Fruit fly (Drosophila melanogaster) whole organism, embryonic: ENCODE measurements around the gene Cpr30F.
A peak's percentile ranks its signal among the peaks of the same experiment; 100 is the strongest.

Experiments
- Ada2b ChIP-seq: fragments of 200-800 bp; sonication (Bioruptor generic); IDR thresholded peaks from 2 replicates; pipeline ENCODE4 v1.3.6; 2022; ENCODE audit warnings: missing biosample characterization, missing genetic modification characterization
- Atf6 ChIP-seq: fragments of 200-800 bp; sonication (Bioruptor generic); IDR thresholded peaks from 2 replicates; pipeline ENCODE4 v1.3.6; 2022; ENCODE audit warnings: missing biosample characterization, missing genetic modification characterization
- Bgb ChIP-seq: fragments of 200-800 bp; sonication (Bioruptor generic); IDR thresholded peaks from 2 replicates; pipeline ENCODE4 v1.3.6; 2022; ENCODE audit warnings: missing biosample characterization, missing genetic modification characterization; ENCODE audit not compliant: partially characterized antibody
- CG10431 ChIP-seq: fragments of 200-800 bp; sonication (Bioruptor generic); optimal IDR thresholded peaks from 3 replicates; lab custom pipeline; 2018; ENCODE audit warnings: missing biosample characterization, mild to moderate bottlenecking, missing genetic modification characterization
- CG11723 ChIP-seq: fragments of 200-800 bp; sonication (Bioruptor generic); optimal IDR thresholded peaks from 2 replicates; lab custom pipeline; 2017; ENCODE audit warnings: missing biosample characterization, mild to moderate bottlenecking, missing genetic modification characterization
- CG12659 ChIP-seq: fragments of 200-800 bp; sonication (Bioruptor generic); optimal IDR thresholded peaks from 3 replicates; lab custom pipeline; 2017; ENCODE audit warnings: mild to moderate bottlenecking, missing biosample characterization, missing genetic modification reagents, missing genetic modification characterization
- CG12942 ChIP-seq: fragments of 200-800 bp; sonication (Bioruptor generic); optimal IDR thresholded peaks from 3 replicates; lab custom pipeline; 2016; ENCODE audit warnings: missing biosample characterization, missing genetic modification characterization
- CG15696 ChIP-seq: fragments of 200-800 bp; sonication (Bioruptor generic); optimal IDR thresholded peaks from 2 replicates; lab custom pipeline; 2019; ENCODE audit warnings: missing biosample characterization, mild to moderate bottlenecking, missing genetic modification characterization, moderate library complexity
- CG16813 ChIP-seq: fragments of 200-800 bp; sonication (Bioruptor generic); IDR thresholded peaks from 3 replicates; pipeline ENCODE4 v1.3.6; 2022; ENCODE audit warnings: missing biosample characterization, missing genetic modification characterization; ENCODE audit not compliant: partially characterized antibody
- CG30020 ChIP-seq: fragments of 200-800 bp; optimal IDR thresholded peaks from 2 replicates; lab custom pipeline; 2019; ENCODE audit warnings: missing biosample characterization, mild to moderate bottlenecking, missing genetic modification characterization, moderate library complexity
- CG34376 ChIP-seq: fragments of 200-800 bp; sonication (Bioruptor generic); optimal IDR thresholded peaks from 2 replicates; lab custom pipeline; 2018; ENCODE audit warnings: missing biosample characterization, mild to moderate bottlenecking, missing genetic modification characterization
- CG6272 ChIP-seq: fragments of 200-800 bp; sonication (Bioruptor generic); IDR thresholded peaks from 2 replicates; pipeline ENCODE4 v1.3.6; 2022; ENCODE audit warnings: missing biosample characterization, missing genetic modification characterization
- CG6689 ChIP-seq: fragments of 200-800 bp; sonication (Bioruptor generic); IDR thresholded peaks from 2 replicates; pipeline ENCODE4 v1.3.6; 2022; ENCODE audit warnings: missing biosample characterization, missing genetic modification characterization
- CrebB ChIP-seq: fragments of 200-800 bp; sonication (Bioruptor generic); optimal IDR thresholded peaks from 3 replicates; lab custom pipeline; 2018; ENCODE audit warnings: missing biosample characterization, mild to moderate bottlenecking, missing genetic modification characterization
- Dbx ChIP-seq: fragments of 200-800 bp; sonication (Bioruptor generic); IDR thresholded peaks from 3 replicates; pipeline ENCODE4 v1.3.6; 2022; ENCODE audit warnings: missing biosample characterization, missing genetic modification characterization
- Fer1 ChIP-seq: fragments of 200-800 bp; sonication (Bioruptor generic); optimal IDR thresholded peaks from 2 replicates; lab custom pipeline; 2017; ENCODE audit warnings: missing biosample characterization, mild to moderate bottlenecking, missing genetic modification characterization
- HHEX ChIP-seq: fragments of 200-800 bp; sonication (Bioruptor generic); optimal IDR thresholded peaks from 3 replicates; lab custom pipeline; 2017; ENCODE audit warnings: missing biosample characterization, mild to moderate bottlenecking, missing genetic modification characterization, missing genetic modification reagents
- HLH4C ChIP-seq: fragments of 200-800 bp; sonication (Bioruptor generic); IDR thresholded peaks from 3 replicates; pipeline ENCODE4 v1.3.6; 2022; ENCODE audit warnings: missing biosample characterization, missing genetic modification characterization; ENCODE audit not compliant: partially characterized antibody
- Hmx ChIP-seq: fragments of 200-800 bp; sonication (Bioruptor generic); optimal IDR thresholded peaks from 2 replicates; lab custom pipeline; 2016; ENCODE audit warnings: missing biosample characterization, missing genetic modification characterization
- Kr ChIP-seq: fragments of 200-800 bp; sonication (Bioruptor generic); optimal IDR thresholded peaks from 2 replicates; lab custom pipeline; 2017; ENCODE audit warnings: missing biosample characterization, mild to moderate bottlenecking, missing genetic modification characterization
- Meics ChIP-seq: fragments of 200-800 bp; sonication (Bioruptor generic); optimal IDR thresholded peaks from 2 replicates; lab custom pipeline; 2017; ENCODE audit warnings: missing biosample characterization, mild to moderate bottlenecking, missing genetic modification characterization
- Sry-δ ChIP-seq: fragments of 200-800 bp; sonication (Bioruptor generic); optimal IDR thresholded peaks from 2 replicates; lab custom pipeline; 2016; ENCODE audit warnings: missing biosample characterization, missing genetic modification characterization
- Trl ChIP-seq, 3 experiments: fragments of >200 bp in 2 of 3; fragments of 200-800 bp in 1 of 3; sonication (Bioruptor generic) in 1 of 3; optimal IDR thresholded peaks; 2 replicates in 1 of 3; 3 replicates in 2 of 3; lab custom pipeline; 2016 to 2017; ENCODE audit warnings: missing biosample characterization in 1 of 3, missing genetic modification characterization in 1 of 3
- Vsx1 ChIP-seq: fragments of 200-800 bp; sonication (Bioruptor generic); optimal IDR thresholded peaks from 2 replicates; lab custom pipeline; 2017; ENCODE audit warnings: missing biosample characterization, mild to moderate bottlenecking, missing genetic modification characterization, missing genetic modification reagents
- ato ChIP-seq: fragments of 200-800 bp; sonication (Bioruptor generic); IDR thresholded peaks from 2 replicates; pipeline ENCODE4 v1.3.6; 2022; ENCODE audit warnings: missing biosample characterization, missing genetic modification characterization; ENCODE audit not compliant: partially characterized antibody
- bcd ChIP-seq: fragments of 200-800 bp; sonication (Bioruptor generic); optimal IDR thresholded peaks from 2 replicates; lab custom pipeline; 2017; ENCODE audit warnings: missing biosample characterization, mild to moderate bottlenecking, missing genetic modification characterization
- chinmo ChIP-seq: fragments of 200-800 bp; sonication (Bioruptor generic); IDR thresholded peaks from 4 replicates; pipeline ENCODE4 v1.3.6; 2022; ENCODE audit warnings: missing biosample characterization, missing genetic modification characterization; ENCODE audit not compliant: partially characterized antibody
- croc ChIP-seq: fragments of 200-800 bp; sonication (Bioruptor generic); conservative IDR thresholded peaks from 3 replicates; pipeline ENCODE4 v1.3.6; 2022; ENCODE audit warnings: missing biosample characterization, missing genetic modification characterization
- disco-r ChIP-seq: fragments of 200-800 bp; sonication (Bioruptor generic); optimal IDR thresholded peaks from 2 replicates; lab custom pipeline; 2016; ENCODE audit warnings: missing biosample characterization, missing genetic modification characterization
- dm ChIP-seq: fragments of 200-800 bp; sonication (Bioruptor generic); optimal IDR thresholded peaks from 3 replicates; lab custom pipeline; 2016; ENCODE audit warnings: missing biosample characterization, missing genetic modification characterization
- dmrt99B ChIP-seq: fragments of 200-800 bp; sonication (Bioruptor generic); optimal IDR thresholded peaks from 2 replicates; lab custom pipeline; 2018; ENCODE audit warnings: missing biosample characterization, mild to moderate bottlenecking, missing genetic modification characterization, moderate library complexity
- dpn ChIP-seq, 2 experiments: fragments of 200-800 bp; sonication (Bioruptor generic); optimal IDR thresholded peaks; 3 replicates each; lab custom pipeline; 2016; ENCODE audit warnings: missing biosample characterization in 2 of 2, missing genetic modification characterization in 2 of 2
- gcm ChIP-seq: fragments of 200-800 bp; sonication (Bioruptor generic); optimal IDR thresholded peaks from 2 replicates; lab custom pipeline; 2019; ENCODE audit warnings: missing biosample characterization, mild to moderate bottlenecking, missing genetic modification characterization, moderate library complexity
- grau ChIP-seq: fragments of 200-800 bp; optimal IDR thresholded peaks from 3 replicates; lab custom pipeline; 2019; ENCODE audit warnings: missing biosample characterization, mild to moderate bottlenecking, missing genetic modification characterization, moderate library complexity
- her ChIP-seq: fragments of 200-800 bp; sonication (Bioruptor generic); optimal IDR thresholded peaks from 2 replicates; lab custom pipeline; 2016; ENCODE audit warnings: missing biosample characterization, missing genetic modification characterization
- kni ChIP-seq: fragments of 200-800 bp; sonication (Bioruptor generic); optimal IDR thresholded peaks from 3 replicates; lab custom pipeline; 2017; ENCODE audit warnings: mild to moderate bottlenecking, missing biosample characterization, missing genetic modification reagents, missing genetic modification characterization
- lola ChIP-seq, 3 experiments: fragments of >200 bp in 2 of 3; fragments of 200-800 bp in 1 of 3; sonication (Bioruptor generic) in 1 of 3; optimal IDR thresholded peaks; 2 replicates each; lab custom pipeline; 2017 to 2019; ENCODE audit warnings: missing biosample characterization in 3 of 3, missing genetic modification characterization in 3 of 3, mild to moderate bottlenecking in 1 of 3, moderate library complexity in 1 of 3
- lov ChIP-seq, 2 experiments: fragments of 200-800 bp in 1 of 2; fragments of >200 bp in 1 of 2; sonication (Bioruptor generic) in 1 of 2; IDR thresholded peaks in 1 of 2; optimal IDR thresholded peaks in 1 of 2; 2 replicates in 1 of 2; 3 replicates in 1 of 2; pipeline versions ENCODE4 v1.3.6 to Lab custom; 2017 to 2022; ENCODE audit warnings: missing biosample characterization in 1 of 2, missing genetic modification characterization in 1 of 2
- pros ChIP-seq: fragments of 200-800 bp; sonication (Bioruptor generic); optimal IDR thresholded peaks from 3 replicates; lab custom pipeline; 2019; ENCODE audit warnings: missing biosample characterization, mild to moderate bottlenecking, missing genetic modification characterization, moderate library complexity
- row ChIP-seq: fragments of 200-800 bp; sonication (Bioruptor generic); IDR thresholded peaks from 3 replicates; pipeline ENCODE4 v1.3.6; 2022; ENCODE audit warnings: missing biosample characterization, missing genetic modification characterization
- sens ChIP-seq: fragments of 200-800 bp; sonication (Bioruptor generic); peaks from one replicate; lab custom pipeline; 2016; ENCODE audit warnings: missing biosample characterization, missing genetic modification characterization
- stwl ChIP-seq: fragments of 200-800 bp; sonication (Bioruptor generic); optimal IDR thresholded peaks from 3 replicates; lab custom pipeline; 2018; ENCODE audit warnings: missing biosample characterization, mild to moderate bottlenecking, missing genetic modification characterization, moderate library complexity
- tio ChIP-seq: fragments of 200-800 bp; sonication (Bioruptor generic); optimal IDR thresholded peaks from 2 replicates; lab custom pipeline; 2017; ENCODE audit warnings: missing biosample characterization, missing genetic modification characterization, inconsistent platforms
- toy ChIP-seq: fragments of 200-800 bp; sonication (Bioruptor generic); IDR thresholded peaks from 2 replicates; pipeline ENCODE4 v1.3.6; 2022; ENCODE audit warnings: missing biosample characterization, missing genetic modification characterization
- tup ChIP-seq: fragments of 200-800 bp; sonication (Bioruptor generic); optimal IDR thresholded peaks from 2 replicates; lab custom pipeline; 2016; ENCODE audit warnings: missing biosample characterization, mild to moderate bottlenecking, missing genetic modification characterization, moderate library complexity
- vnd ChIP-seq: fragments of 200-800 bp; sonication (Bioruptor generic); IDR thresholded peaks from 3 replicates; pipeline ENCODE4 v1.3.6; 2022; ENCODE audit warnings: missing biosample characterization, missing genetic modification characterization; ENCODE audit not compliant: partially characterized antibody
- zen2 ChIP-seq: fragments of 200-800 bp; sonication (Bioruptor generic); IDR thresholded peaks from 3 replicates; pipeline ENCODE4 v1.3.6; 2022; ENCODE audit warnings: missing biosample characterization, missing genetic modification characterization; ENCODE audit not compliant: partially characterized antibody
- zfh1 ChIP-seq: fragments of 200-800 bp; sonication (Bioruptor generic); IDR thresholded peaks from 3 replicates; pipeline ENCODE4 v1.3.6; 2022; ENCODE audit warnings: missing biosample characterization, missing genetic modification characterization

Gene Cpr30F

dm6 chr2L:9894871-9895364 lies 38.0 kb downstream of the Cpr30F start, which contains the start of gene Bka (continued):
- TF ChIP-seq HHEX (GFP tag; lab: Kevin White, UChicago) (peak; percentile 64), grau (tag; lab: Kevin White, UChicago) (peak; percentile 73), gcm (GFP tag; lab: Kevin White, UChicago) (peak; percentile 69), CG12659 (GFP tag; lab: Kevin White, UChicago) (peak; percentile 89), dpn (GFP tag; optimal IDR thresholded peaks at IDR 0.05; lab: Kevin White, UChicago) (peak in 1 of 2 experiments; percentile 23), Sry-δ (GFP tag; lab: Kevin White, UChicago) (peak; percentile 79), Kr (GFP tag; lab: Kevin White, UChicago) (no peak), zfh1 (GFP tag; lab: Robert Waterston, UW) (no peak), CG30020 (peak; percentile 83), kni (GFP tag; lab: Kevin White, UChicago) (peak; percentile 51), CG10431 (peak; percentile 65), toy (GFP tag; lab: Robert Waterston, UW) (no peak), CG12942 (GFP tag; lab: Kevin White, UChicago) (no peak), Meics (peak; percentile 69), Vsx1 (GFP tag; lab: Kevin White, UChicago) (peak; percentile 72), Dbx (GFP tag; lab: Robert Waterston, UW) (peak; percentile 53; the same call in 2 of the 3 replicates), CrebB (peak; percentile 79), chinmo (GFP tag; lab: Robert Waterston, UW) (peak; percentile 96; the same call in 3 of the 4 replicates), lola (GFP tag; optimal IDR thresholded peaks at IDR 0.05; lab: Kevin White, UChicago) (peak in 1 of 3 experiments; percentile 45), ato (GFP tag; lab: Robert Waterston, UW) (peak; percentile 91), Bgb (GFP tag; lab: Robert Waterston, UW) (peak; percentile 96), disco-r (GFP tag; lab: Kevin White, UChicago) (no peak), Hmx (GFP tag; lab: Kevin White, UChicago) (no peak), Ada2b (GFP tag; lab: Robert Waterston, UW) (0 out of 2 replicates have a peak, but pooled peaks have one; percentile 10), vnd (GFP tag; lab: Robert Waterston, UW) (peak; percentile 98), zen2 (peak; percentile 92), lov (optimal IDR thresholded peaks at IDR 0.05; lab: Kevin White, UChicago) (no peak), lov (GFP tag; IDR thresholded peaks at IDR 0.05; lab: Robert Waterston, UW) (no peak), CG34376 (GFP tag; lab: Kevin White, UChicago) (peak; percentile 85), croc (GFP tag; lab: Robert Waterston, UW) (no peak), tio (GFP tag; lab: Kevin White, UChicago) (no peak), Atf6 (GFP tag; lab: Robert Waterston, UW) (peak; percentile 33; the same call in 1 of the 2 replicates), CG6272 (GFP tag; lab: Robert Waterston, UW) (no peak; the same call in 1 of the 2 replicates), tup (peak; percentile 13), HLH4C (peak; percentile 95), CG15696 (tag; lab: Kevin White, UChicago) (peak; percentile 25), CG11723 (GFP tag; lab: Kevin White, UChicago) (no peak), CG6689 (no peak), bcd (peak; percentile 48), sens (GFP tag; lab: Kevin White, UChicago) (peak; percentile 79), her (peak; percentile 40), Fer1 (GFP tag; lab: Kevin White, UChicago) (peak; percentile 81), row (GFP tag; lab: Robert Waterston, UW) (peak; percentile 61), CG16813 (GFP tag; lab: Robert Waterston, UW) (peak; percentile 99), dmrt99B (tag; lab: Kevin White, UChicago) (no peak), Trl (optimal IDR thresholded peaks at IDR 0.05; lab: Kevin White, UChicago) (no peak), Trl (GFP tag; optimal IDR thresholded peaks at IDR 0.05; lab: Kevin White, UChicago) (peak; percentile 25), dm (GFP tag; lab: Kevin White, UChicago) (peak; percentile 91), stwl (peak; percentile 71), pros (peak; percentile 6)
